Fruit fly (Drosophila melanogaster) whole organism, embryonic: Measurements from ENCODE around the gene sif.

ENCODE experiments used
- CG12104 ChIP-seq: fragments of 200-800 bp; sonication (Bioruptor generic); optimal IDR thresholded peaks from 3 replicates; lab custom pipeline; 2016; ENCODE audit warnings: missing biosample characterization, missing genetic modification characterization
- CG13894 ChIP-seq: fragments of 200-800 bp; sonication (Bioruptor generic); optimal IDR thresholded peaks from 3 replicates; lab custom pipeline; 2018; ENCODE audit warnings: missing biosample characterization, mild to moderate bottlenecking, missing genetic modification characterization, moderate library complexity
- CG14667 ChIP-seq: fragments of 200-800 bp; sonication (Bioruptor generic); IDR thresholded peaks from 2 replicates; pipeline ENCODE4 v1.3.6; 2022; ENCODE audit warnings: missing biosample characterization, missing genetic modification characterization
- CG1792 ChIP-seq: fragments of 200-800 bp; sonication (Bioruptor generic); optimal IDR thresholded peaks from 2 replicates; lab custom pipeline; 2016; ENCODE audit warnings: missing biosample characterization, missing genetic modification characterization
- CG18619 ChIP-seq: fragments of 200-800 bp; sonication (Bioruptor generic); optimal IDR thresholded peaks from 3 replicates; lab custom pipeline; 2017; ENCODE audit warnings: missing biosample characterization, mild to moderate bottlenecking, missing genetic modification characterization
- CG2712 ChIP-seq: fragments of 200-800 bp; optimal IDR thresholded peaks from 3 replicates; lab custom pipeline; 2019; ENCODE audit warnings: missing biosample characterization, mild to moderate bottlenecking, missing genetic modification characterization, moderate library complexity
- CG31388 ChIP-seq: fragments of 200-800 bp; sonication (Bioruptor generic); optimal IDR thresholded peaks from 2 replicates; lab custom pipeline; 2016; ENCODE audit warnings: missing biosample characterization, missing genetic modification characterization
- CG31441 ChIP-seq: fragments of 200-800 bp; sonication (Bioruptor generic); IDR thresholded peaks from 2 replicates; pipeline ENCODE4 v1.3.6; 2022; ENCODE audit warnings: missing biosample characterization, missing genetic modification characterization
- CG32772 ChIP-seq: fragments of 200-800 bp; sonication (Bioruptor generic); IDR thresholded peaks from 2 replicates; pipeline ENCODE4 v1.3.6; 2022; ENCODE audit warnings: missing biosample characterization, missing genetic modification characterization
- CG4424 ChIP-seq: fragments of 200-800 bp; sonication (Bioruptor generic); optimal IDR thresholded peaks from 3 replicates; lab custom pipeline; 2016; ENCODE audit warnings: missing biosample characterization, missing genetic modification characterization
- CG5180 ChIP-seq: fragments of 200-800 bp; sonication (Bioruptor generic); optimal IDR thresholded peaks from 3 replicates; lab custom pipeline; 2017; ENCODE audit warnings: missing biosample characterization, missing genetic modification characterization, mild to moderate bottlenecking, moderate library complexity, missing genetic modification reagents
- CG6654 ChIP-seq: fragments of 200-800 bp; sonication (Bioruptor generic); optimal IDR thresholded peaks from 2 replicates; lab custom pipeline; 2017; ENCODE audit warnings: missing biosample characterization, mild to moderate bottlenecking, missing genetic modification characterization
- CG6791 ChIP-seq: fragments of 200-800 bp; sonication (Bioruptor generic); IDR thresholded peaks from 3 replicates; pipeline ENCODE4 v1.3.6; 2022; ENCODE audit warnings: missing biosample characterization, missing genetic modification characterization; ENCODE audit not compliant: partially characterized antibody
- CG7745 ChIP-seq: fragments of 200-800 bp; sonication (Bioruptor generic); optimal IDR thresholded peaks from 2 replicates; lab custom pipeline; 2018; ENCODE audit warnings: missing biosample characterization, mild to moderate bottlenecking, missing genetic modification characterization, moderate library complexity
- CG8944 ChIP-seq: fragments of 200-800 bp; sonication (Bioruptor generic); optimal IDR thresholded peaks from 3 replicates; lab custom pipeline; 2016; ENCODE audit warnings: missing biosample characterization, missing genetic modification characterization
- CG9932 ChIP-seq: fragments of 200-800 bp; sonication (Bioruptor generic); IDR thresholded peaks from 2 replicates; pipeline ENCODE4 v1.3.6; 2022; ENCODE audit warnings: missing biosample characterization, missing genetic modification characterization
- D19B ChIP-seq: fragments of 200-800 bp; sonication (Bioruptor generic); optimal IDR thresholded peaks from 2 replicates; lab custom pipeline; 2017; ENCODE audit warnings: missing biosample characterization, mild to moderate bottlenecking, missing genetic modification characterization
- Dbx ChIP-seq: fragments of 200-800 bp; sonication (Bioruptor generic); IDR thresholded peaks from 3 replicates; pipeline ENCODE4 v1.3.6; 2022; ENCODE audit warnings: missing biosample characterization, missing genetic modification characterization
- Dip3 ChIP-seq: fragments of 200-800 bp; sonication (Bioruptor generic); optimal IDR thresholded peaks from 3 replicates; lab custom pipeline; 2016; ENCODE audit warnings: missing biosample characterization, missing genetic modification characterization
- Elba2 ChIP-seq: fragments of 200-800 bp; sonication (Bioruptor generic); optimal IDR thresholded peaks from 3 replicates; lab custom pipeline; 2016; ENCODE audit warnings: missing biosample characterization, missing genetic modification characterization
- Gsc ChIP-seq: fragments of 200-800 bp; sonication (Bioruptor generic); IDR thresholded peaks from 2 replicates; pipeline ENCODE4 v1.3.6; 2022; ENCODE audit warnings: missing biosample characterization, missing genetic modification characterization
- MESR4 ChIP-seq: fragments of 200-800 bp; sonication (Bioruptor generic); optimal IDR thresholded peaks from 2 replicates; lab custom pipeline; 2018; ENCODE audit warnings: missing biosample characterization, mild to moderate bottlenecking, missing genetic modification characterization, moderate library complexity
- Mad ChIP-seq: fragments of 200-800 bp; sonication (Bioruptor generic); optimal IDR thresholded peaks from 2 replicates; lab custom pipeline; 2016; ENCODE audit warnings: missing biosample characterization, missing genetic modification characterization
- Med ChIP-seq: fragments of 200-800 bp; sonication (Bioruptor generic); peaks from one replicate; lab custom pipeline; 2016; ENCODE audit warnings: missing biosample characterization, missing genetic modification characterization, mild to moderate bottlenecking, inconsistent platforms, moderate library complexity
- Mrtf ChIP-seq: fragments of 200-800 bp; sonication (Bioruptor generic); IDR thresholded peaks from 3 replicates; pipeline ENCODE4 v1.3.6; 2022; ENCODE audit warnings: missing biosample characterization, missing genetic modification characterization
- NC2β ChIP-seq: fragments of 200-800 bp; sonication (Bioruptor generic); optimal IDR thresholded peaks from 2 replicates; lab custom pipeline; 2016; ENCODE audit warnings: missing biosample characterization, missing genetic modification characterization
- NK7.1 ChIP-seq: fragments of 200-800 bp; sonication (Bioruptor generic); optimal IDR thresholded peaks from 3 replicates; lab custom pipeline; 2016; ENCODE audit warnings: missing biosample characterization, missing genetic modification characterization
- Poxn ChIP-seq: fragments of 200-800 bp; sonication (Bioruptor generic); IDR thresholded peaks from 2 replicates; pipeline ENCODE4 v1.3.6; 2022; ENCODE audit warnings: missing biosample characterization, missing genetic modification characterization
- Side ChIP-seq: fragments of 200-800 bp; sonication (Bioruptor generic); optimal IDR thresholded peaks from 2 replicates; lab custom pipeline; 2016; ENCODE audit warnings: missing biosample characterization, missing genetic modification characterization
- TFAM ChIP-seq: fragments of 200-800 bp; sonication (Bioruptor generic); optimal IDR thresholded peaks from 2 replicates; lab custom pipeline; 2017; ENCODE audit warnings: missing biosample characterization, missing genetic modification characterization, inconsistent platforms
- Xbp1 ChIP-seq: fragments of 200-800 bp; sonication (Bioruptor generic); optimal IDR thresholded peaks from 3 replicates; lab custom pipeline; 2016; ENCODE audit warnings: missing biosample characterization, mild to moderate bottlenecking, missing genetic modification characterization
- YL-1 ChIP-seq: fragments of 200-800 bp; sonication (Bioruptor generic); optimal IDR thresholded peaks from 3 replicates; lab custom pipeline; 2017; ENCODE audit warnings: missing biosample characterization, mild to moderate bottlenecking, missing genetic modification characterization
- ato ChIP-seq: fragments of 200-800 bp; sonication (Bioruptor generic); IDR thresholded peaks from 2 replicates; pipeline ENCODE4 v1.3.6; 2022; ENCODE audit warnings: missing biosample characterization, missing genetic modification characterization; ENCODE audit not compliant: partially characterized antibody
- bowl ChIP-seq: fragments of 200-800 bp; sonication (Bioruptor generic); IDR thresholded peaks from 2 replicates; pipeline ENCODE4 v1.3.6; 2022; ENCODE audit warnings: missing biosample characterization, missing genetic modification characterization
- crc ChIP-seq: fragments of 200-800 bp; sonication (Bioruptor generic); optimal IDR thresholded peaks from 2 replicates; lab custom pipeline; 2016; ENCODE audit warnings: missing biosample characterization, missing genetic modification characterization
- eyg ChIP-seq: fragments of 200-800 bp; sonication (Bioruptor generic); optimal IDR thresholded peaks from 3 replicates; lab custom pipeline; 2016; ENCODE audit warnings: missing biosample characterization, missing genetic modification characterization
- fu2 ChIP-seq: fragments of 200-800 bp; sonication (Bioruptor generic); optimal IDR thresholded peaks from 2 replicates; lab custom pipeline; 2016; ENCODE audit warnings: missing biosample characterization, missing genetic modification characterization
- gfzf ChIP-seq: fragments of 200-800 bp; sonication (Bioruptor generic); optimal IDR thresholded peaks from 2 replicates; lab custom pipeline; 2016; ENCODE audit warnings: missing biosample characterization, mild to moderate bottlenecking, missing genetic modification characterization, moderate library complexity
- gro ChIP-seq: fragments of 200-800 bp; sonication (Bioruptor generic); optimal IDR thresholded peaks from 2 replicates; lab custom pipeline; 2016; ENCODE audit warnings: missing biosample characterization, missing genetic modification characterization
- hb ChIP-seq: fragments of 200-800 bp; sonication (Bioruptor generic); IDR thresholded peaks from 3 replicates; pipeline ENCODE4 v1.3.6; 2022; ENCODE audit warnings: missing biosample characterization, missing genetic modification characterization; ENCODE audit not compliant: partially characterized antibody
- her ChIP-seq: fragments of 200-800 bp; sonication (Bioruptor generic); optimal IDR thresholded peaks from 2 replicates; lab custom pipeline; 2016; ENCODE audit warnings: missing biosample characterization, missing genetic modification characterization
- klu ChIP-seq: fragments of 200-800 bp; sonication (Bioruptor generic); IDR thresholded peaks from 2 replicates; pipeline ENCODE4 v1.3.6; 2022; ENCODE audit warnings: missing biosample characterization, missing genetic modification characterization
- lilli ChIP-seq: fragments of 200-800 bp; sonication (Bioruptor generic); optimal IDR thresholded peaks from 3 replicates; lab custom pipeline; 2016; ENCODE audit warnings: missing biosample characterization, missing genetic modification characterization
- maf-S ChIP-seq: fragments of 200-800 bp; sonication (Bioruptor generic); optimal IDR thresholded peaks from 2 replicates; lab custom pipeline; 2016; ENCODE audit warnings: missing biosample characterization, missing genetic modification characterization
- peb ChIP-seq: fragments of 200-800 bp; sonication (Bioruptor generic); IDR thresholded peaks from 2 replicates; pipeline ENCODE4 v1.3.6; 2022; ENCODE audit warnings: missing biosample characterization, missing genetic modification characterization
- run ChIP-seq: fragments of 200-800 bp; sonication (Bioruptor generic); optimal IDR thresholded peaks from 3 replicates; lab custom pipeline; 2018; ENCODE audit warnings: missing biosample characterization, mild to moderate bottlenecking, missing genetic modification characterization
- sisA ChIP-seq: fragments of 200-800 bp; sonication (Bioruptor generic); IDR thresholded peaks from 2 replicates; pipeline ENCODE4 v1.3.6; 2022; ENCODE audit warnings: missing biosample characterization, missing genetic modification characterization
- tll ChIP-seq, 2 experiments: fragments of 200-800 bp in 1 of 2; fragments of >200 bp in 1 of 2; sonication (Bioruptor generic) in 1 of 2; optimal IDR thresholded peaks; 2 replicates each; lab custom pipeline; 2017 to 2019; ENCODE audit warnings: missing biosample characterization in 2 of 2, missing genetic modification characterization in 2 of 2, mild to moderate bottlenecking in 1 of 2, moderate library complexity in 1 of 2
- tna ChIP-seq: fragments of 200-800 bp; sonication (Bioruptor generic); IDR thresholded peaks from 2 replicates; pipeline ENCODE4 v1.3.6; 2022; ENCODE audit warnings: missing biosample characterization, missing genetic modification characterization; ENCODE audit not compliant: partially characterized antibody
- ttk ChIP-seq: fragments of 200-800 bp; sonication (Bioruptor generic); IDR thresholded peaks from 2 replicates; pipeline ENCODE4 v2.1.2; 2022; ENCODE audit warnings: missing biosample characterization, missing genetic modification characterization

sif gene

DNA sequence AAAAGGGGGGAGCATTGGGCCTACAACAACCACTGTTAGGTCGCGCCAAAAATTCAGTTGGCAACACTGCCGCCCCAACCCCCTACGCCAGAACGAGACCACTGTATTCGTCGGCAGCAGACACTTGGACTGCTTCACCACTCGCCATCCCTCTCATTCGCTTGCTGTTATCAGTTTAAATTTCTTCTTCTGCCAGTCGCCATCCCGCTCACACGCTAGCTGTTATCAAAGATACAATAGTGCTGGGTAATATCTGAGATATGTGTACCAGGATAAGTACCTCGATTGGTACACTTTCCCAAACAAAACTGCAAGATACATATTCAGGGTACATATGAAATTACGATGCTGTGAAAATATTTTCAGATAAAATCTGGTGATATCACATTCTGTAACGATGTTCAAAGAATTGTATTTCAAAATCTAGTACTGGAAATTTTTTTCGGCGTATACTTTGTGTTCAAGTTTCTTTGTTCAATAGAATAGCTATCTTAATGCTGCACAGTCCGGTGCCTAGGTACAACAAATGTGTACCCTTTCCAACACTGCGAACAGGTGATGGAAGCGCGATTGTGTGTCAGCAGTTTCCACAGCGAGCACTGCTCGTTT, 113.2 kb downstream of the sif start (continued):
- no peak; the same call in none of the 2 replicates for TF ChIP-seq CG31441 (GFP tag; lab: Robert Waterston, UW)
- TF ChIP-seq TFAM: no peak
- TF ChIP-seq MESR4 (GFP tag; lab: Kevin White, UChicago): peak; percentile 16
- TF ChIP-seq crc (GFP tag; lab: Kevin White, UChicago): peak; percentile 75
- peak; percentile 84 for TF ChIP-seq Dip3
- TF ChIP-seq lilli (GFP tag; lab: Kevin White, UChicago): peak; percentile 90
- TF ChIP-seq NK7.1 (GFP tag; lab: Kevin White, UChicago): peak; percentile 65
- TF ChIP-seq CG2712 (tag; lab: Kevin White, UChicago): peak; percentile 87
- no peak; the same call in 1 of the 2 replicates for TF ChIP-seq CG14667 (GFP tag; lab: Robert Waterston, UW)
- TF ChIP-seq gfzf: peak; percentile 14
- peak; percentile 83 for TF ChIP-seq maf-S (GFP tag; lab: Kevin White, UChicago)
- peak; percentile 80 for TF ChIP-seq NC2β (GFP tag; lab: Kevin White, UChicago)
- peak; percentile 77 for TF ChIP-seq CG1792 (GFP tag; lab: Kevin White, UChicago)
- TF ChIP-seq hb: no peak
- no peak for TF ChIP-seq ato (GFP tag; lab: Robert Waterston, UW)
- no peak; the same call in 1 of the 2 replicates for TF ChIP-seq Poxn (GFP tag; lab: Robert Waterston, UW)
- peak; percentile 84 for TF ChIP-seq CG12104 (GFP tag; lab: Kevin White, UChicago)
- peak; percentile 82 for TF ChIP-seq CG9932
- TF ChIP-seq sisA (GFP tag; lab: Robert Waterston, UW): peak; percentile 69; the same call in 1 of the 2 replicates
- TF ChIP-seq Mrtf: peak; percentile 43; the same call in 1 of the 3 replicates
- TF ChIP-seq CG6791 (GFP tag; lab: Robert Waterston, UW): peak; percentile 79
- peak; percentile 68 for TF ChIP-seq eyg (GFP tag; lab: Kevin White, UChicago)
- peak; percentile 74; the same call in 2 of the 3 replicates for TF ChIP-seq Dbx
- TF ChIP-seq klu (GFP tag; lab: Robert Waterston, UW): peak; percentile 69
- TF ChIP-seq Xbp1: peak; percentile 80
- no peak for TF ChIP-seq Gsc (GFP tag; lab: Robert Waterston, UW)
- TF ChIP-seq Med (GFP tag; lab: Kevin White, UChicago): peak; percentile 97
- peak; percentile 89 for TF ChIP-seq Side (GFP tag; lab: Kevin White, UChicago)
- TF ChIP-seq fu2: peak; percentile 86
- peak; percentile 85 for TF ChIP-seq CG18619
- peak; percentile 90 for TF ChIP-seq YL-1 (GFP tag; lab: Kevin White, UChicago)
- TF ChIP-seq CG7745: no peak
- TF ChIP-seq gro (GFP tag; lab: Kevin White, UChicago): peak; percentile 90
- TF ChIP-seq CG8944: peak; percentile 77
- peak; percentile 82 for TF ChIP-seq CG4424 (GFP tag; lab: Kevin White, UChicago)
- peak; percentile 52 for TF ChIP-seq CG6654 (GFP tag; lab: Kevin White, UChicago)
- TF ChIP-seq tna: no peak
- peak; percentile 86 for TF ChIP-seq her (GFP tag; lab: Kevin White, UChicago)
- peak; percentile 71 for TF ChIP-seq D19B
- peak; percentile 41; the same call in 1 of the 2 replicates for TF ChIP-seq ttk (GFP tag; lab: Robert Waterston, UW)
- peak; percentile 48; the same call in 1 of the 2 replicates for TF ChIP-seq CG32772 (GFP tag; lab: Robert Waterston, UW)
- no peak for TF ChIP-seq bowl
- TF ChIP-seq peb (GFP tag; lab: Robert Waterston, UW): peak; percentile 48; the same call in 1 of the 2 replicates
- TF ChIP-seq CG13894 (tag; lab: Kevin White, UChicago): no peak
- TF ChIP-seq CG31388 (GFP tag; lab: Kevin White, UChicago): peak; percentile 64
- peak; percentile 10 for TF ChIP-seq Elba2 (GFP tag; lab: Kevin White, UChicago)
- no peak for TF ChIP-seq tll (GFP tag; optimal IDR thresholded peaks at IDR 0.05; lab: Kevin White, UChicago)
- TF ChIP-seq CG5180: no peak
- TF ChIP-seq run (tag; lab: Kevin White, UChicago): peak; percentile 53
- peak; percentile 77 for TF ChIP-seq Mad (GFP tag; lab: Kevin White, UChicago)
